Fruit fly (Drosophila melanogaster): ENCODE results near the gene CG4935.

The CG4935 gene

dm6 chr2L:16282856-16283255 lies 20.9 kb downstream of the CG4935 start:
- peak; percentile 80 for TF ChIP-seq tj (GFP tag; optimal IDR thresholded peaks at IDR 0.05)
- no peak for TF ChIP-seq CG11617 (GFP tag; optimal IDR thresholded peaks at IDR 0.05)
- TF ChIP-seq kay (GFP tag; ENCODE audit: borderline replicate concordance) = peak; percentile 43

- TF ChIP-seq tj (GFP tag; optimal IDR thresholded peaks at IDR 0.05) (peak; percentile 42), CG11617 (GFP tag; optimal IDR thresholded peaks at IDR 0.05) (peak; percentile 53), CG7045 (GFP tag; optimal IDR thresholded peaks at IDR 0.05) (peak; percentile 72), CG12768 (GFP tag; optimal IDR thresholded peaks at IDR 0.05) (peak; percentile 81), ovo (GFP tag; optimal IDR thresholded peaks at IDR 0.05) (peak; percentile 25), Crg-1 (GFP tag; optimal IDR thresholded peaks at IDR 0.05) (peak; percentile 54), Clk (GFP tag; optimal IDR thresholded peaks at IDR 0.05) (peak; percentile 62), kay (GFP tag; ENCODE audit: borderline replicate concordance) (peak; percentile 97), cic (GFP tag; optimal IDR thresholded peaks at IDR 0.05) (peak; percentile 100), toe (GFP tag; optimal IDR thresholded peaks at IDR 0.05) (no peak), CG14711 (tag; optimal IDR thresholded peaks at IDR 0.05) (peak; percentile 57), CG1620 (GFP tag; optimal IDR thresholded peaks at IDR 0.05) (peak; percentile 22), Hr96 (GFP tag; optimal IDR thresholded peaks at IDR 0.05) (peak; percentile 15), CG33017 (tag; optimal IDR thresholded peaks at IDR 0.05) (peak; percentile 79), Mnt (GFP tag; optimal IDR thresholded peaks at IDR 0.05) (peak; percentile 94), bab1 (GFP tag; optimal IDR thresholded peaks at IDR 0.05) (peak; percentile 76), cnc (optimal IDR thresholded peaks at IDR 0.05) (no peak), CG7101 (tag; optimal IDR thresholded peaks at IDR 0.05) (peak; percentile 70), pad (GFP tag; optimal IDR thresholded peaks at IDR 0.05) (peak; percentile 100), CG5204 (GFP tag; optimal IDR thresholded peaks at IDR 0.05) (peak; percentile 77)
Observed at dm6 chr2L:16284306-16285299, 22.7 kb downstream of the CG4935 start.

dm6 chr2L:16285692-16286359 lies 23.9 kb downstream of the CG4935 start:
- TF ChIP-seq CG12768 (GFP tag; optimal IDR thresholded peaks at IDR 0.05) (peak; percentile 6), CG33017 (tag; optimal IDR thresholded peaks at IDR 0.05) (peak; percentile 86), toe (GFP tag; optimal IDR thresholded peaks at IDR 0.05) (peak; percentile 22), cnc (optimal IDR thresholded peaks at IDR 0.05) (no peak), tj (GFP tag; optimal IDR thresholded peaks at IDR 0.05) (no peak), CG7101 (tag; optimal IDR thresholded peaks at IDR 0.05) (peak; percentile 83), CG7045 (GFP tag; optimal IDR thresholded peaks at IDR 0.05) (peak; percentile 35), bab1 (GFP tag; optimal IDR thresholded peaks at IDR 0.05) (peak; percentile 62), CG5204 (GFP tag; optimal IDR thresholded peaks at IDR 0.05) (peak; percentile 45), Mnt (GFP tag; optimal IDR thresholded peaks at IDR 0.05) (peak; percentile 21), CG14711 (tag; optimal IDR thresholded peaks at IDR 0.05) (peak; percentile 86), CG1620 (GFP tag; optimal IDR thresholded peaks at IDR 0.05) (peak; percentile 30), kay (GFP tag; ENCODE audit: borderline replicate concordance) (peak; percentile 90), CG11617 (GFP tag; optimal IDR thresholded peaks at IDR 0.05) (no peak), cic (GFP tag; optimal IDR thresholded peaks at IDR 0.05) (no peak), ovo (GFP tag; optimal IDR thresholded peaks at IDR 0.05) (no peak), Clk (GFP tag; optimal IDR thresholded peaks at IDR 0.05) (peak; percentile 54), Crg-1 (GFP tag; optimal IDR thresholded peaks at IDR 0.05) (no peak), pad (GFP tag; optimal IDR thresholded peaks at IDR 0.05) (no peak), Hr96 (GFP tag; optimal IDR thresholded peaks at IDR 0.05) (no peak)

- no peak for TF ChIP-seq Clk (GFP tag; optimal IDR thresholded peaks at IDR 0.05)
- peak; percentile 87 for TF ChIP-seq cic (GFP tag; optimal IDR thresholded peaks at IDR 0.05)
- peak; percentile 64 for TF ChIP-seq CG14711 (tag; optimal IDR thresholded peaks at IDR 0.05)
- peak; percentile 11 for TF ChIP-seq Crg-1 (GFP tag; optimal IDR thresholded peaks at IDR 0.05)
- TF ChIP-seq bab1 (GFP tag; optimal IDR thresholded peaks at IDR 0.05) = peak; percentile 66
- TF ChIP-seq CG1620 (GFP tag; optimal IDR thresholded peaks at IDR 0.05) = no peak
- no peak for TF ChIP-seq cnc (optimal IDR thresholded peaks at IDR 0.05)
- TF ChIP-seq kay (GFP tag; ENCODE audit: borderline replicate concordance) = peak; percentile 24
- TF ChIP-seq Mnt (GFP tag; optimal IDR thresholded peaks at IDR 0.05) = peak; percentile 29
- TF ChIP-seq CG33017 (tag; optimal IDR thresholded peaks at IDR 0.05) = peak; percentile 68
- peak; percentile 52 for TF ChIP-seq CG5204 (GFP tag; optimal IDR thresholded peaks at IDR 0.05)
- TF ChIP-seq CG7045 (GFP tag; optimal IDR thresholded peaks at IDR 0.05) = peak; percentile 57
- TF ChIP-seq CG11617 (GFP tag; optimal IDR thresholded peaks at IDR 0.05) = peak; percentile 77
- no peak for TF ChIP-seq toe (GFP tag; optimal IDR thresholded peaks at IDR 0.05)
- peak; percentile 51 for TF ChIP-seq ovo (GFP tag; optimal IDR thresholded peaks at IDR 0.05)
- peak; percentile 23 for TF ChIP-seq tj (GFP tag; optimal IDR thresholded peaks at IDR 0.05)
- peak; percentile 81 for TF ChIP-seq CG12768 (GFP tag; optimal IDR thresholded peaks at IDR 0.05)
- peak; percentile 75 for TF ChIP-seq CG7101 (tag; optimal IDR thresholded peaks at IDR 0.05)
- TF ChIP-seq Hr96 (GFP tag; optimal IDR thresholded peaks at IDR 0.05) = no peak
- TF ChIP-seq pad (GFP tag; optimal IDR thresholded peaks at IDR 0.05) = peak; percentile 84
Observed at dm6 chr2L:16286360-16287005, 24.5 kb downstream of the CG4935 start.

All from whole organism, adult.